Worm (Caenorhabditis elegans): ENCODE measurements around the gene adk-1.
"Not testable (repeated sequence)": the region's sequence is repeated elsewhere in the genome, so short reads cannot be mapped to it uniquely, and the experiment has no call there.

DNA sequence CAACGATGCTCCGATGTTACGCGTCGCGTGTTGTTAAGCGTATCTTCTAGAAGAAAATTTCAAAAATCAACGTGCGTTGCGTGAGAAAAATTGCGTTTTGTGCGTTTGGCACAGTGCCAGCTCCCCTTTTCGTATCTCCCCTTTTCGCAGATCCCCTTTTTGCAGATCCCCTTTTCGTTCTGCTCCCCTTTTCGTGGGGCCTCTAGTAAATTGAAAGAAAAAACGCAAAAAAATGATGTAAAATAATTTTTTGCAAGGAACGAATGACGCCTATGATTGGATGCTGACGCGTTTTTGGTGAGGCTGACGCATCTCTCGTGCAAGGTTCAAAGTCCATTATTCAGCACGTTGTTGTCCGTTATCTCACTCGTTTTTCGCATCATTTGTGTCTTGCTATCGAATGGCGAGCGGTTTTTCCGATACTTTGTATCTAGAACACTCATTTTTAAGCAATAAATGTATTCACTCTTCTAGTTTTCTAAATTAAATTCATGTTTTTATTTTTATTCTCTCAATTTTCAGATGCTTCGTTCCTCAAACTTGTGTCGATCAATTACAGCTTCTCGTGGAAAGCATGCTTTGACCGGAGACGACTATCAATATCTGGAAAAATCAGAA, 31.4 kb downstream of the adk-1 start, which contains the start of gene cpt-2:
- TF ChIP-seq egl-27 (tag; optimal IDR thresholded peaks at IDR 0.05); ceh-63 (GFP tag; optimal IDR thresholded peaks at IDR 0.05): not testable (repeated sequence)
- TF ChIP-seq jun-1 (tag; optimal IDR thresholded peaks at IDR 0.05) (peak; percentile 85), lin-35 (GFP tag; optimal IDR thresholded peaks at IDR 0.05) (peak; percentile 83 to 90), lin-13 (GFP tag; optimal IDR thresholded peaks at IDR 0.05) (peak; percentile 84), lin-14 (GFP tag; optimal IDR thresholded peaks at IDR 0.05) (peak; percentile 85), unc-130 (tag; optimal IDR thresholded peaks at IDR 0.05) (peak; percentile 94), blmp-1 (tag; optimal IDR thresholded peaks at IDR 0.05) (peak; percentile 56)
